Worm (Caenorhabditis elegans): ENCODE results near the gene nhr-141.

DNA sequence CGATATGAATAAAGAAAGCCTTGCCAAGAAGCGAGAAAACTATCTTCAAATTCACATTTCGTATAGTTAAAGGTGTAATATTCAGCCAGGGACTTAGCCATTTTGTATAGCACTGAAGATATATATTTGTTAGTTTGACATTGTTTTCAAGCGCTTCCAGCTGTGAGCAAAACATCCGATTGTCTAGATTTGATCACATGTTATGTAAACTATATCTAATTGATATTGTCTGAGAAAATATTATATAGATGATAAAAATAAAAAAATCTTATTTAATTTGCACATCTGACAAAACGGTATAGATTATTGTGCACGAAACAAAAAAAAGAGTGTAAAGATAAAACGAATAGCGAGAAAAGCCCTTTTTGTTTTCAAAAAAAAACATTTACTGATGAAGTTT is 20.2 kb downstream of the nhr-141 start, which contains the start of gene srh-89:
- TF ChIP-seq snpc-4 (tag; optimal IDR thresholded peaks at IDR 0.05) = no peak
- no peak for TF ChIP-seq elt-2 (tag; optimal IDR thresholded peaks at IDR 0.05)
- TF ChIP-seq nhr-77 (tag; optimal IDR thresholded peaks at IDR 0.05) = no peak

Measured in whole organism, L3 larva.